Worm (Caenorhabditis elegans) whole organism, L4 larva: Measurements from ENCODE around the gene jhdm-1.
A peak's percentile ranks its signal among the peaks of the same experiment; 100 is the strongest.

Experiments used
- R02D3.7 ChIP-seq: fragments of 150-350 bp; sonication (generic microtip); optimal IDR thresholded peaks from 3 replicates; lab custom pipeline; 2014; ENCODE audit warnings: missing biosample characterization, missing genetic modification characterization
- T26A8.4 ChIP-seq: fragments of 200-800 bp; sonication (Bioruptor generic); IDR thresholded peaks from 2 replicates; pipeline ENCODE4 v1.3.6; 2022; ENCODE audit warnings: missing genetic modification characterization, missing compliant biosample characterization
- Y48G9A.11 ChIP-seq: fragments of 200-800 bp; sonication (Bioruptor generic); IDR thresholded peaks from 2 replicates; pipeline ENCODE4 v1.3.6; 2022; ENCODE audit warnings: missing genetic modification reagents, missing genetic modification characterization, missing compliant biosample characterization
- Y5F2A.4 ChIP-seq: fragments of 200-800 bp; sonication (Bioruptor generic); optimal IDR thresholded peaks from 2 replicates; lab custom pipeline; 2018; ENCODE audit warnings: mild to moderate bottlenecking, missing genetic modification characterization, missing compliant biosample characterization
- Y75B8A.6 ChIP-seq: fragments of 200-800 bp; sonication (Bioruptor generic); IDR thresholded peaks from 2 replicates; pipeline ENCODE4 v1.3.6; 2022; ENCODE audit warnings: missing genetic modification reagents, missing genetic modification characterization, missing compliant biosample characterization
- aha-1 ChIP-seq: fragments of 150-350 bp; peaks from one replicate; lab custom pipeline; 2014; ENCODE audit warnings: missing biosample characterization, missing genetic modification characterization
- aly-2 ChIP-seq: sonication (generic microtip); optimal IDR thresholded peaks from 2 replicates; lab custom pipeline; 2018; ENCODE audit warnings: missing biosample characterization, missing genetic modification characterization
- ceh-20 ChIP-seq: fragments of 200-800 bp; sonication (Bioruptor generic); IDR thresholded peaks from 2 replicates; pipeline ENCODE4 v1.3.6; 2022; ENCODE audit warnings: missing genetic modification reagents, missing genetic modification characterization, missing compliant biosample characterization
- ceh-32 ChIP-seq: sonication (generic microtip); optimal IDR thresholded peaks from 2 replicates; lab custom pipeline; 2016; ENCODE audit warnings: mild to moderate bottlenecking, missing genetic modification characterization, missing compliant biosample characterization; ENCODE audit not compliant: poor library complexity
- ceh-44 ChIP-seq: fragments of 200-800 bp; sonication (Bioruptor generic); IDR thresholded peaks from 2 replicates; pipeline ENCODE4 v1.3.6; 2022; ENCODE audit warnings: missing genetic modification reagents, missing genetic modification characterization, missing compliant biosample characterization
- ceh-62 ChIP-seq: sonication (generic microtip); optimal IDR thresholded peaks from 2 replicates; lab custom pipeline; 2017; ENCODE audit warnings: missing biosample characterization, missing genetic modification characterization
- ctbp-1 ChIP-seq: fragments of 200-800 bp; sonication (Bioruptor generic); IDR thresholded peaks from 2 replicates; pipeline ENCODE4 v1.3.6; 2022; ENCODE audit warnings: missing genetic modification reagents, missing genetic modification characterization, missing compliant biosample characterization
- dmd-6 ChIP-seq: fragments of 200-800 bp; sonication (Bioruptor generic); IDR thresholded peaks from 2 replicates; pipeline ENCODE4 v1.3.6; 2022; ENCODE audit warnings: missing genetic modification reagents, missing genetic modification characterization, missing compliant biosample characterization
- dpl-1 ChIP-seq: fragments of 150-350 bp; optimal IDR thresholded peaks from 2 replicates; lab custom pipeline; 2014; ENCODE audit warnings: missing biosample characterization, missing genetic modification reagents, missing genetic modification characterization
- fkh-10 ChIP-seq: fragments of 150-350 bp; optimal IDR thresholded peaks from 2 replicates; lab custom pipeline; 2014; ENCODE audit warnings: missing biosample characterization, missing genetic modification reagents, missing genetic modification characterization
- fos-1 ChIP-seq: fragments of 150-350 bp; optimal IDR thresholded peaks from 2 replicates; lab custom pipeline; 2014; ENCODE audit warnings: missing biosample characterization, missing genetic modification characterization
- hlh-11 ChIP-seq: fragments of 200-800 bp; sonication (Bioruptor generic); optimal IDR thresholded peaks from 2 replicates; lab custom pipeline; 2018; ENCODE audit warnings: mild to moderate bottlenecking, missing genetic modification characterization, missing compliant biosample characterization
- hmg-1.1 ChIP-seq: fragments of 200-800 bp; sonication (Bioruptor generic); IDR thresholded peaks from 2 replicates; pipeline ENCODE4 v1.3.6; 2022; ENCODE audit warnings: missing genetic modification reagents, missing genetic modification characterization, missing compliant biosample characterization
- jun-1 ChIP-seq: fragments of 150-350 bp; optimal IDR thresholded peaks from 2 replicates; lab custom pipeline; 2014; ENCODE audit warnings: missing biosample characterization, missing genetic modification reagents, missing genetic modification characterization
- lin-15B ChIP-seq: fragments of 150-350 bp; sonication (generic microtip); optimal IDR thresholded peaks from 3 replicates; lab custom pipeline; 2014; ENCODE audit warnings: missing biosample characterization, missing genetic modification characterization
- lin-38 ChIP-seq: fragments of 200-800 bp; sonication (Bioruptor generic); IDR thresholded peaks from 2 replicates; pipeline ENCODE4 v1.3.6; 2022; ENCODE audit warnings: missing genetic modification reagents, missing genetic modification characterization, missing compliant biosample characterization
- madf-9 ChIP-seq: fragments of 200-800 bp; sonication (Bioruptor generic); conservative IDR thresholded peaks from 2 replicates; pipeline ENCODE4 v1.3.6; 2022; ENCODE audit warnings: missing genetic modification reagents, missing genetic modification characterization, missing compliant biosample characterization
- mep-1 ChIP-seq: fragments of 150-350 bp; sonication (generic microtip); optimal IDR thresholded peaks from 3 replicates; lab custom pipeline; 2014; ENCODE audit warnings: missing biosample characterization, missing genetic modification characterization
- nhr-10 ChIP-seq: fragments of 150-350 bp; optimal IDR thresholded peaks from 2 replicates; lab custom pipeline; 2014; ENCODE audit warnings: missing biosample characterization, missing genetic modification characterization
- nhr-11 ChIP-seq: fragments of 150-350 bp; optimal IDR thresholded peaks from 2 replicates; lab custom pipeline; 2014; ENCODE audit warnings: missing biosample characterization, missing genetic modification characterization
- nhr-237 ChIP-seq: sonication (generic microtip); optimal IDR thresholded peaks from 2 replicates; lab custom pipeline; 2017; ENCODE audit warnings: missing biosample characterization, missing genetic modification characterization
- nhr-25 ChIP-seq: sonication (generic microtip); optimal IDR thresholded peaks from 2 replicates; lab custom pipeline; 2017; ENCODE audit warnings: missing genetic modification characterization, mild to moderate bottlenecking, missing compliant biosample characterization, antibody characterized with exemption, moderate library complexity, borderline replicate concordance; ENCODE audit not compliant: insufficient read depth
- nhr-28 ChIP-seq: fragments of 150-350 bp; optimal IDR thresholded peaks from 2 replicates; lab custom pipeline; 2014; ENCODE audit warnings: missing biosample characterization, missing genetic modification characterization
- nhr-41 ChIP-seq: fragments of 200-800 bp; sonication (Bioruptor generic); IDR thresholded peaks from 2 replicates; pipeline ENCODE4 v1.3.6; 2022; ENCODE audit warnings: missing genetic modification reagents, missing genetic modification characterization, missing compliant biosample characterization
- nhr-42 ChIP-seq: fragments of 200-800 bp; sonication (Bioruptor generic); IDR thresholded peaks from 2 replicates; pipeline ENCODE4 v1.3.6; 2022; ENCODE audit warnings: missing genetic modification characterization, missing compliant biosample characterization
- nhr-76 ChIP-seq: fragments of 150-350 bp; optimal IDR thresholded peaks from 2 replicates; lab custom pipeline; 2014; ENCODE audit warnings: missing biosample characterization, missing genetic modification characterization
- php-3 ChIP-seq: fragments of 200-800 bp; sonication (Bioruptor generic); IDR thresholded peaks from 2 replicates; pipeline ENCODE4 v1.3.6; 2022; ENCODE audit warnings: missing genetic modification reagents, missing genetic modification characterization, missing compliant biosample characterization
- pqm-1 ChIP-seq: sonication (generic microtip); optimal IDR thresholded peaks from 2 replicates; lab custom pipeline; 2017; ENCODE audit warnings: missing biosample characterization, missing genetic modification characterization
- rbr-2 ChIP-seq: sonication (generic microtip); optimal IDR thresholded peaks from 2 replicates; lab custom pipeline; 2016; ENCODE audit warnings: missing genotype, missing genetic modification characterization, missing compliant biosample characterization
- set-16 ChIP-seq: fragments of 200-800 bp; sonication (Bioruptor generic); IDR thresholded peaks from 2 replicates; pipeline ENCODE4 v1.3.6; 2022; ENCODE audit warnings: missing genetic modification reagents, missing genetic modification characterization, missing compliant biosample characterization
- snpc-1.2 ChIP-seq: fragments of 200-800 bp; sonication (Bioruptor generic); IDR thresholded peaks from 2 replicates; pipeline ENCODE4 v1.3.6; 2022; ENCODE audit warnings: missing genetic modification reagents, missing genetic modification characterization, missing compliant biosample characterization
- snpc-4 ChIP-seq: fragments of 150-350 bp; optimal IDR thresholded peaks from 2 replicates; lab custom pipeline; 2014; ENCODE audit warnings: missing biosample characterization, missing genetic modification characterization
- tag-97 ChIP-seq: fragments of 200-800 bp; sonication (Bioruptor generic); IDR thresholded peaks from 2 replicates; pipeline ENCODE4 v1.3.6; 2022; ENCODE audit warnings: missing genetic modification characterization, missing compliant biosample characterization
- tra-1 ChIP-seq: fragments of 200-800 bp; sonication (Bioruptor generic); IDR thresholded peaks from 2 replicates; pipeline ENCODE4 v1.3.6; 2022; ENCODE audit warnings: missing genetic modification reagents, missing genetic modification characterization, missing compliant biosample characterization
- unc-39 ChIP-seq: sonication (generic microtip); optimal IDR thresholded peaks from 2 replicates; lab custom pipeline; 2017; ENCODE audit warnings: missing biosample characterization, missing genetic modification characterization
- unc-62 ChIP-seq, 3 experiments: fragments of 150-350 bp in 1 of 3; sonication (generic microtip); optimal IDR thresholded peaks in 2 of 3; peaks in 1 of 3; 1 replicate in 1 of 3; 2 replicates in 2 of 3; lab custom pipeline; 2014 to 2017; ENCODE audit warnings: missing biosample characterization in 3 of 3, missing genetic modification characterization in 3 of 3, missing genetic modification reagents in 3 of 3, missing genotype in 1 of 3
- vab-7 ChIP-seq: fragments of 200-800 bp; sonication (Bioruptor generic); IDR thresholded peaks from 2 replicates; pipeline ENCODE4 v1.3.6; 2022; ENCODE audit warnings: missing genetic modification reagents, missing genetic modification characterization, missing compliant biosample characterization
- ztf-11 ChIP-seq: fragments of 150-350 bp; optimal IDR thresholded peaks from 2 replicates; lab custom pipeline; 2014; ENCODE audit warnings: missing biosample characterization, missing genetic modification characterization

jhdm-1 gene

DNA sequence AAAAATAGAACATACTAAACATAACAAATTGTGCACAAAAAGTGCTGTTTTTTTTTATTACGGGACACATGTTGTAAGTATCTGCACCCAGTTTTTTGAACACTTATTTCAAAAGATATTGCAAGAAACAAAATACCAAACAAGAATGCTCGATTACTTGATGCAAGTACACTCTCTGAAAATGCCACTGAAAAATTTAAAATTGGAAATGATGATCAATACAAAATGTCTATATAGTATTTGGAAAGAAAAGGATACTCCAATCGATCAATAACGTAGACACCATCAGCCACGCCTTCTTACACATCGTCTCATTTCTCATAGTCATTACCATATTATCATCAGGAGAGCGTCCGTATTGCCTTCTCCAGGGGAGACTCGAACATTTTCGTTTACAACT lies 43.9 kb downstream of the jhdm-1 start, which contains the start of gene sdz-15:
sdz-15 (plus strand) TSS at position 301 of the 400 bp plus-strand sequence.
- TF ChIP-seq hlh-11 (tag; lab: Kevin White, UChicago) (no peak), tra-1 (GFP tag; lab: Robert Waterston, UW) (no peak), nhr-41 (GFP tag; lab: Robert Waterston, UW) (no peak), snpc-4 (no peak), vab-7 (GFP tag; lab: Robert Waterston, UW) (no peak), aly-2 (no peak), nhr-42 (GFP tag; lab: Robert Waterston, UW) (no peak), fos-1 (tag; lab: Kevin White, UChicago) (no peak), dpl-1 (no peak), nhr-25 (no peak), Y75B8A.6 (GFP tag; lab: Robert Waterston, UW) (no peak), nhr-76 (no peak), mep-1 (tag; lab: Kevin White, UChicago) (no peak), Y5F2A.4 (no peak), php-3 (GFP tag; lab: Robert Waterston, UW) (no peak), lin-38 (GFP tag; lab: Robert Waterston, UW) (no peak), ceh-62 (no peak)

DNA sequence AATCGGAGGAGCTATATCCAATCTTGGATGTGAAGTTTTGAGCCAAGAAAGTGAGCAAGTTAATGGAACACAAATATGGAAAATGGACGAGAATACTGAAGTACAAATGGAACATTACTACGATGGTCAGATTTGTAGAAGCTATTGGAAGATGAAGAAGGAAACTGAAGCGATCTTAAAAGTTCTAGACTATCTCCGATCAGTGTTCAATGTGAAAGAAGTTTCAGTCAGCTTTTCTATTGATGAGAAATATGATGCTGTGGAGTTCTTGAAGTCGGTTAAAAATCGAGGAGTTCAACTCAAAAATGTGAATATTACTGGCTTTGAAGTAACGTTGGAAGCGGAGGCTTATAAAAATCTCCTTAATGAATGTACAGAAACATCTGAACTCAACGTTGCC lies 44.8 kb downstream of the jhdm-1 start:
- peak in 1 of 2 experiments; percentile 92 for TF ChIP-seq unc-62 (GFP tag; optimal IDR thresholded peaks at IDR 0.05 in 1 of 2; lab: Kevin White, UChicago)
- TF ChIP-seq unc-62 (tag; optimal IDR thresholded peaks at IDR 0.05; lab: Kevin White, UChicago): no peak
- no peak for TF ChIP-seq aha-1

DNA sequence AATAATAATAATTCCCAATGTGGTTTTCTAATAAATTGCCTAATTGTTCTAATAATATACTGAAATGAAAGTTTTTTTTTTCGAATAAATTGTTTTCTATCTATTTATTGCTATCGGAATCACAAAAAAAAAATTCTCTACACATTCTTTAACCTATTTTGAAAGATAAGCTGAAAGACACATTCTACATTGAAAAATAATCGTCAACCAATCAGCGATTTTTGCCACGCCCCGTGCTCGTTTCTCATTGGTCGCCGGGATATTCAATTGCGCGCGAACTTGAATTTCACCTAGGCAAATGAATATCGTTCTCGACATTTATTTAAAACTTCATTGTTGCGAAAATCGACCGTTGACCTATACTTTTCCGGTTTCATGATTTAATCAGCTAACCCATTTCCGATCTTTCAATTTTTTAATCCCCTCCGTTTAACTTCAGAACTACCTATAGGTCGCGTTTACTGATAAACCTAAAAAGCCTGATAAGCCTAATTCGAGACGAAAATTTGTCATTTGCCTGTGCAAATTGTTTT lies 45.8 kb downstream of the jhdm-1 start, which contains the start of gene F23F12.3:
F23F12.3 (plus strand) TSS at position 483 of the 533 bp plus-strand sequence.
- TF ChIP-seq tra-1 (GFP tag; lab: Robert Waterston, UW) (no peak), pqm-1 (tag; lab: Kevin White, UChicago) (peak; percentile 29), nhr-11 (no peak), dmd-6 (GFP tag; lab: Robert Waterston, UW) (peak; percentile 21; the same call in 1 of the 2 replicates), aha-1 (peak; percentile 74)

- TF ChIP-seq Y48G9A.11 (GFP tag; lab: Robert Waterston, UW): peak; percentile 95
- TF ChIP-seq, all 104 proteins: peak for 1; not testable (repeated sequence) for 103
Measured at ce11 chrIII:6504157-6504556, 49.9 kb downstream of the jhdm-1 start.

- no peak for TF ChIP-seq ceh-20 (GFP tag; lab: Robert Waterston, UW)
- TF ChIP-seq ceh-62: no peak
- no peak for TF ChIP-seq aha-1
- no peak for TF ChIP-seq set-16 (GFP tag; lab: Robert Waterston, UW)
- no peak for TF ChIP-seq unc-39
- TF ChIP-seq mep-1 (tag; lab: Kevin White, UChicago): no peak
- no peak for TF ChIP-seq fkh-10 (GFP tag; lab: Kevin White, UChicago)
- TF ChIP-seq tag-97: no peak
- TF ChIP-seq jun-1 (tag; lab: Kevin White, UChicago): no peak
Measured at ce11 chrIII:6507832-6508231, 53.5 kb downstream of the jhdm-1 start, which contains the start of gene F23F12.12. Gene F23F12.12 (plus strand): TSS chrIII:6508132.

- TF ChIP-seq ctbp-1 (GFP tag; lab: Robert Waterston, UW) (no peak), nhr-10 (tag; lab: Kevin White, UChicago) (no peak), T26A8.4 (GFP tag; lab: Robert Waterston, UW) (no peak), set-16 (GFP tag; lab: Robert Waterston, UW) (no peak), ceh-20 (GFP tag; lab: Robert Waterston, UW) (no peak), R02D3.7 (tag; lab: Kevin White, UChicago) (no peak), nhr-237 (tag; lab: Kevin White, UChicago) (no peak), ztf-11 (tag; lab: Kevin White, UChicago) (no peak), hlh-11 (tag; lab: Kevin White, UChicago) (peak; percentile 5), nhr-28 (tag; lab: Kevin White, UChicago) (peak; percentile 77), snpc-1.2 (GFP tag; lab: Robert Waterston, UW) (no peak), lin-15B (tag; lab: Kevin White, UChicago) (no peak), ceh-32 (tag; lab: Kevin White, UChicago) (no peak), tag-97 (no peak), rbr-2 (tag; lab: Kevin White, UChicago) (no peak), hmg-1.1 (GFP tag; lab: Robert Waterston, UW) (no peak), snpc-4 (no peak), ceh-44 (GFP tag; lab: Robert Waterston, UW) (no peak), madf-9 (GFP tag; lab: Robert Waterston, UW) (no peak)
Measured at ce11 chrIII:6508327-6508726, 54.0 kb downstream of the jhdm-1 start.
